Worm (Caenorhabditis elegans) whole organism, L4 larva: ENCODE results near the gene C56A3.4.

Source experiments
- fos-1 ChIP-seq: fragments of 150-350 bp; optimal IDR thresholded peaks from 2 replicates; lab custom pipeline; 2014; ENCODE audit warnings: missing biosample characterization, missing genetic modification characterization
- lin-39 ChIP-seq: fragments of 150-350 bp; optimal IDR thresholded peaks from 2 replicates; lab custom pipeline; 2014; ENCODE audit warnings: missing biosample characterization, missing genetic modification reagents, missing genetic modification characterization
- lir-3 ChIP-seq: sonication (generic microtip); optimal IDR thresholded peaks from 2 replicates; lab custom pipeline; 2016; ENCODE audit warnings: mild to moderate bottlenecking, missing genetic modification characterization, missing compliant biosample characterization
- nhr-102 ChIP-seq: sonication (generic microtip); optimal IDR thresholded peaks from 2 replicates; lab custom pipeline; 2016; ENCODE audit warnings: mild to moderate bottlenecking, missing genetic modification characterization, moderate library complexity, missing compliant biosample characterization
- nhr-77 ChIP-seq: fragments of 150-350 bp; optimal IDR thresholded peaks from 2 replicates; lab custom pipeline; 2014; ENCODE audit warnings: missing biosample characterization, missing genetic modification characterization
- tra-1 ChIP-seq: fragments of 200-800 bp; sonication (Bioruptor generic); IDR thresholded peaks from 2 replicates; pipeline ENCODE4 v1.3.6; 2022; ENCODE audit warnings: missing genetic modification reagents, missing genetic modification characterization, missing compliant biosample characterization
- unc-62 ChIP-seq, 3 experiments: fragments of 150-350 bp in 1 of 3; sonication (generic microtip); optimal IDR thresholded peaks in 2 of 3; peaks in 1 of 3; 1 replicate in 1 of 3; 2 replicates in 2 of 3; lab custom pipeline; 2014 to 2017; ENCODE audit warnings: missing biosample characterization in 3 of 3, missing genetic modification characterization in 3 of 3, missing genetic modification reagents in 3 of 3, missing genotype in 1 of 3
- zag-1 ChIP-seq: fragments of 150-350 bp; optimal IDR thresholded peaks from 2 replicates; lab custom pipeline; 2014; ENCODE audit warnings: missing biosample characterization, missing genetic modification characterization

DNA sequence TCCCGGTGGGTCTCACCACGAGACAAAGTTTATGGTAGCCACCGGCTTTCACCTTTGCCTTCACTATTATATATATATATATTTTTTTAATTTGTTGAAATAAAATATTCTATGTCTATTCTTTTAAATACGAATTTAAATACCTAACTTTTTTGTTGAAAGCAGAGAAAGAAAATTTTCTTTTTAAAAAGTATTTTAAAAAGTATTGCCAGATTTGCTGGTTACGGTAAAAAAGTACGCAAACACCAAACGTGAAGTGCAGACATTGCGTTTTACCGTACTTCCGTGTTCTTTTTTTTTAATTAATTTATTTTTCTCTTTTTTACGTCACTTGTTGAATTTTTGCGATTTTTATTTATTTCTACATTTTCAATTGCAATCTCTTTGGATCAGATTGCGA is 8.4 kb upstream of the C56A3.4 start, which contains the start of gene C56A3.8:
- TF ChIP-seq tra-1 (GFP tag; lab: Robert Waterston, UW) (no peak), unc-62 (GFP tag; optimal IDR thresholded peaks at IDR 0.05 in 1 of 2; lab: Kevin White, UChicago) (no peak), unc-62 (tag; optimal IDR thresholded peaks at IDR 0.05; lab: Kevin White, UChicago) (no peak), lir-3 (tag; lab: Kevin White, UChicago) (no peak), fos-1 (tag; lab: Kevin White, UChicago) (no peak), zag-1 (tag; lab: Kevin White, UChicago) (no peak), nhr-77 (tag; lab: Kevin White, UChicago) (no peak), nhr-102 (no peak), lin-39 (tag; lab: Kevin White, UChicago) (no peak)
